Worm (Caenorhabditis elegans) whole organism, L4 larva: ENCODE data around the gene ife-2.

Experiments
- D1046.2 ChIP-seq: fragments of 200-800 bp; sonication (Bioruptor generic); IDR thresholded peaks from 2 replicates; pipeline ENCODE4 v1.3.6; 2022; ENCODE audit warnings: missing genetic modification characterization, missing compliant biosample characterization
- T20F7.1 ChIP-seq: fragments of 200-800 bp; sonication (Bioruptor generic); optimal IDR thresholded peaks from 2 replicates; lab custom pipeline; 2018; ENCODE audit warnings: mild to moderate bottlenecking, missing genetic modification characterization, missing compliant biosample characterization
- ZK546.5 ChIP-seq, 2 experiments: sonication (generic microtip); optimal IDR thresholded peaks; 2 replicates each; lab custom pipeline; 2017; ENCODE audit warnings: missing biosample characterization in 2 of 2, missing genetic modification characterization in 2 of 2
- ceh-32 ChIP-seq: sonication (generic microtip); optimal IDR thresholded peaks from 2 replicates; lab custom pipeline; 2016; ENCODE audit warnings: mild to moderate bottlenecking, missing genetic modification characterization, missing compliant biosample characterization; ENCODE audit not compliant: poor library complexity
- egl-27 ChIP-seq: sonication (generic microtip); optimal IDR thresholded peaks from 3 replicates; lab custom pipeline; 2017; ENCODE audit warnings: missing biosample characterization, missing genetic modification reagents, missing genetic modification characterization
- fos-1 ChIP-seq: fragments of 150-350 bp; optimal IDR thresholded peaks from 2 replicates; lab custom pipeline; 2014; ENCODE audit warnings: missing biosample characterization, missing genetic modification characterization
- hmg-1.1 ChIP-seq: fragments of 200-800 bp; sonication (Bioruptor generic); IDR thresholded peaks from 2 replicates; pipeline ENCODE4 v1.3.6; 2022; ENCODE audit warnings: missing genetic modification reagents, missing genetic modification characterization, missing compliant biosample characterization
- lin-39 ChIP-seq: fragments of 150-350 bp; optimal IDR thresholded peaks from 2 replicates; lab custom pipeline; 2014; ENCODE audit warnings: missing biosample characterization, missing genetic modification reagents, missing genetic modification characterization
- mep-1 ChIP-seq: fragments of 150-350 bp; sonication (generic microtip); optimal IDR thresholded peaks from 3 replicates; lab custom pipeline; 2014; ENCODE audit warnings: missing biosample characterization, missing genetic modification characterization
- nhr-25 ChIP-seq: sonication (generic microtip); optimal IDR thresholded peaks from 2 replicates; lab custom pipeline; 2017; ENCODE audit warnings: missing genetic modification characterization, mild to moderate bottlenecking, missing compliant biosample characterization, antibody characterized with exemption, moderate library complexity, borderline replicate concordance; ENCODE audit not compliant: insufficient read depth
- nhr-77 ChIP-seq: fragments of 150-350 bp; optimal IDR thresholded peaks from 2 replicates; lab custom pipeline; 2014; ENCODE audit warnings: missing biosample characterization, missing genetic modification characterization
- pqm-1 ChIP-seq: sonication (generic microtip); optimal IDR thresholded peaks from 2 replicates; lab custom pipeline; 2017; ENCODE audit warnings: missing biosample characterization, missing genetic modification characterization
- skn-1 ChIP-seq: fragments of 150-350 bp; optimal IDR thresholded peaks from 2 replicates; lab custom pipeline; 2014; ENCODE audit warnings: missing biosample characterization, missing genetic modification characterization
- unc-62 ChIP-seq, 3 experiments: fragments of 150-350 bp in 1 of 3; sonication (generic microtip); optimal IDR thresholded peaks in 2 of 3; peaks in 1 of 3; 1 replicate in 1 of 3; 2 replicates in 2 of 3; lab custom pipeline; 2014 to 2017; ENCODE audit warnings: missing biosample characterization in 3 of 3, missing genetic modification characterization in 3 of 3, missing genetic modification reagents in 3 of 3, missing genotype in 1 of 3

DNA sequence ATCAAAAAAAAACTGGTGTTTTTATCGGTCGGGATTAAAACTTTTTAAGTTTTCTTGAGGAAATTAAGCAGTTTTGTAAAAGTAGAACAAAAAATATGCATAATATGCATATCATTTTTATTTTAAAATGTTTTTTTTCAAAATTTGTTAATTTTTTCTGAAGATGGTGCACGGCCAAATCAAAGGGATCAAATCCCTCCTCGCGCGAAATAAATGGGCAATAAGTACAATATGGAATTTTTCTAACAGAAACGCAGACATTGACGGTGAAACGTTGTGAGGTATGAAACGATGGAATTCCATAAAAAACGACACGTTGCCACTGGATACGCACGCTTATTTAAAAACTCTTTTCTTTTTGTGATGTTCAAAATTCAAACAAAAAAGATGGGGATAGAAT lies 20.4 kb upstream of the ife-2 start:
- TF ChIP-seq pqm-1 (tag; lab: Kevin White, UChicago) (no peak), nhr-25 (tag; lab: Kevin White, UChicago) (no peak), nhr-77 (tag; lab: Kevin White, UChicago) (no peak), mep-1 (tag; lab: Kevin White, UChicago) (no peak), unc-62 (GFP tag; optimal IDR thresholded peaks at IDR 0.05 in 1 of 2; lab: Kevin White, UChicago) (no peak), unc-62 (tag; optimal IDR thresholded peaks at IDR 0.05; lab: Kevin White, UChicago) (no peak), D1046.2 (GFP tag; lab: Robert Waterston, UW) (no peak), fos-1 (tag; lab: Kevin White, UChicago) (no peak), lin-39 (tag; lab: Kevin White, UChicago) (no peak), T20F7.1 (GFP tag; lab: Kevin White, UChicago) (no peak), ceh-32 (tag; lab: Kevin White, UChicago) (no peak), ZK546.5 (tag; optimal IDR thresholded peaks at IDR 0.05; lab: Kevin White, UChicago) (no peak), hmg-1.1 (peak; percentile 34; the same call in 1 of the 2 replicates), egl-27 (tag; lab: Kevin White, UChicago) (no peak), skn-1 (tag; lab: Kevin White, UChicago) (no peak)
